Worm (Caenorhabditis elegans) whole organism, L4 larva: ENCODE results near the gene cln-3.3.

ENCODE experiments used
- D1046.2 ChIP-seq: fragments of 200-800 bp; sonication (Bioruptor generic); IDR thresholded peaks from 2 replicates; pipeline ENCODE4 v1.3.6; 2022; ENCODE audit warnings: missing genetic modification characterization, missing compliant biosample characterization
- F44E2.7 ChIP-seq: fragments of 200-800 bp; sonication (Bioruptor generic); IDR thresholded peaks from 2 replicates; pipeline ENCODE4 v2.1.2; 2022; ENCODE audit warnings: missing genetic modification characterization, missing compliant biosample characterization
- Y5F2A.4 ChIP-seq: fragments of 200-800 bp; sonication (Bioruptor generic); optimal IDR thresholded peaks from 2 replicates; lab custom pipeline; 2018; ENCODE audit warnings: mild to moderate bottlenecking, missing genetic modification characterization, missing compliant biosample characterization
- aha-1 ChIP-seq: fragments of 150-350 bp; peaks from one replicate; lab custom pipeline; 2014; ENCODE audit warnings: missing biosample characterization, missing genetic modification characterization
- aly-2 ChIP-seq: sonication (generic microtip); optimal IDR thresholded peaks from 2 replicates; lab custom pipeline; 2018; ENCODE audit warnings: missing biosample characterization, missing genetic modification characterization
- ama-1 ChIP-seq: fragments of 150-350 bp; optimal IDR thresholded peaks from 2 replicates; lab custom pipeline; 2014; ENCODE audit warnings: inconsistent platforms, mixed read lengths
- ceh-44 ChIP-seq: fragments of 200-800 bp; sonication (Bioruptor generic); IDR thresholded peaks from 2 replicates; pipeline ENCODE4 v1.3.6; 2022; ENCODE audit warnings: missing genetic modification reagents, missing genetic modification characterization, missing compliant biosample characterization
- ceh-82 ChIP-seq: sonication (generic microtip); optimal IDR thresholded peaks from 2 replicates; lab custom pipeline; 2017; ENCODE audit warnings: missing biosample characterization, missing genetic modification characterization
- duxl-1 ChIP-seq: sonication (generic microtip); optimal IDR thresholded peaks from 2 replicates; lab custom pipeline; 2016; ENCODE audit warnings: mild to moderate bottlenecking, missing genetic modification characterization, moderate library complexity, missing compliant biosample characterization; ENCODE audit not compliant: poor library complexity
- gei-8 ChIP-seq: fragments of 200-800 bp; sonication (Bioruptor generic); optimal IDR thresholded peaks from 2 replicates; lab custom pipeline; 2018; ENCODE audit warnings: mild to moderate bottlenecking, missing genetic modification characterization, missing compliant biosample characterization
- hlh-11 ChIP-seq: fragments of 200-800 bp; sonication (Bioruptor generic); optimal IDR thresholded peaks from 2 replicates; lab custom pipeline; 2018; ENCODE audit warnings: mild to moderate bottlenecking, missing genetic modification characterization, missing compliant biosample characterization
- mdl-1 ChIP-seq, 2 experiments: fragments of 150-350 bp in 1 of 2; sonication (generic microtip) in 1 of 2; optimal IDR thresholded peaks; 2 replicates each; lab custom pipeline; 2014 to 2017; ENCODE audit warnings: missing biosample characterization in 2 of 2, missing genetic modification characterization in 2 of 2
- mxl-2 ChIP-seq: fragments of 200-800 bp; sonication (Bioruptor generic); conservative IDR thresholded peaks from 2 replicates; pipeline ENCODE4 v1.3.6; 2022; ENCODE audit warnings: missing genetic modification reagents, missing genetic modification characterization, missing compliant biosample characterization
- mxl-3 ChIP-seq: fragments of 200-800 bp; sonication (Bioruptor generic); optimal IDR thresholded peaks from 2 replicates; lab custom pipeline; 2018; ENCODE audit warnings: mild to moderate bottlenecking, missing genetic modification characterization, missing compliant biosample characterization
- nhr-10 ChIP-seq: fragments of 150-350 bp; optimal IDR thresholded peaks from 2 replicates; lab custom pipeline; 2014; ENCODE audit warnings: missing biosample characterization, missing genetic modification characterization
- nhr-25 ChIP-seq: sonication (generic microtip); optimal IDR thresholded peaks from 2 replicates; lab custom pipeline; 2017; ENCODE audit warnings: missing genetic modification characterization, mild to moderate bottlenecking, missing compliant biosample characterization, antibody characterized with exemption, moderate library complexity, borderline replicate concordance; ENCODE audit not compliant: insufficient read depth
- nhr-28 ChIP-seq: fragments of 150-350 bp; optimal IDR thresholded peaks from 2 replicates; lab custom pipeline; 2014; ENCODE audit warnings: missing biosample characterization, missing genetic modification characterization
- nhr-42 ChIP-seq: fragments of 200-800 bp; sonication (Bioruptor generic); IDR thresholded peaks from 2 replicates; pipeline ENCODE4 v1.3.6; 2022; ENCODE audit warnings: missing genetic modification characterization, missing compliant biosample characterization
- nhr-6 ChIP-seq: fragments of 150-350 bp; optimal IDR thresholded peaks from 2 replicates; lab custom pipeline; 2014; ENCODE audit warnings: missing biosample characterization, missing genetic modification characterization
- nhr-76 ChIP-seq: fragments of 150-350 bp; optimal IDR thresholded peaks from 2 replicates; lab custom pipeline; 2014; ENCODE audit warnings: missing biosample characterization, missing genetic modification characterization
- nhr-77 ChIP-seq: fragments of 150-350 bp; optimal IDR thresholded peaks from 2 replicates; lab custom pipeline; 2014; ENCODE audit warnings: missing biosample characterization, missing genetic modification characterization
- pha-4 ChIP-seq, 2 experiments: fragments of 150-350 bp in 1 of 2; fragments of 200-800 bp in 1 of 2; sonication (Bioruptor generic) in 1 of 2; IDR thresholded peaks in 1 of 2; optimal IDR thresholded peaks in 1 of 2; 2 replicates each; pipeline versions ENCODE4 v1.3.6 to Lab custom; 2014 to 2022; ENCODE audit warnings: missing genetic modification characterization in 2 of 2, missing genetic modification reagents in 2 of 2, missing biosample characterization in 1 of 2, missing compliant biosample characterization in 1 of 2
- pqm-1 ChIP-seq: sonication (generic microtip); optimal IDR thresholded peaks from 2 replicates; lab custom pipeline; 2017; ENCODE audit warnings: missing biosample characterization, missing genetic modification characterization
- sdz-12 ChIP-seq: fragments of 200-800 bp; sonication (Bioruptor generic); optimal IDR thresholded peaks from 2 replicates; lab custom pipeline; 2018; ENCODE audit warnings: mild to moderate bottlenecking, missing genetic modification characterization, missing compliant biosample characterization
- set-16 ChIP-seq: fragments of 200-800 bp; sonication (Bioruptor generic); IDR thresholded peaks from 2 replicates; pipeline ENCODE4 v1.3.6; 2022; ENCODE audit warnings: missing genetic modification reagents, missing genetic modification characterization, missing compliant biosample characterization
- unc-62 ChIP-seq, 3 experiments: fragments of 150-350 bp in 1 of 3; sonication (generic microtip); optimal IDR thresholded peaks in 2 of 3; peaks in 1 of 3; 1 replicate in 1 of 3; 2 replicates in 2 of 3; lab custom pipeline; 2014 to 2017; ENCODE audit warnings: missing biosample characterization in 3 of 3, missing genetic modification characterization in 3 of 3, missing genetic modification reagents in 3 of 3, missing genotype in 1 of 3
- zip-11 ChIP-seq: fragments of 200-800 bp; sonication (Bioruptor generic); IDR thresholded peaks from 2 replicates; pipeline ENCODE4 v1.3.6; 2022; ENCODE audit warnings: missing genetic modification characterization, missing compliant biosample characterization
- ztf-11 ChIP-seq: fragments of 150-350 bp; optimal IDR thresholded peaks from 2 replicates; lab custom pipeline; 2014; ENCODE audit warnings: missing biosample characterization, missing genetic modification characterization

The cln-3.3 gene

ce11 chrV:8667230-8668021 is 15.4 kb upstream of the cln-3.3 start (continued):
- TF ChIP-seq set-16 (GFP tag; lab: Robert Waterston, UW): no peak; the same call in 1 of the 2 replicates
- peak; percentile 0 for TF ChIP-seq mxl-3 (GFP tag; lab: Kevin White, UChicago)
- TF ChIP-seq nhr-6 (tag; lab: Kevin White, UChicago): no peak
- no peak for TF ChIP-seq D1046.2 (GFP tag; lab: Robert Waterston, UW)
- TF ChIP-seq pha-4 (GFP tag; IDR thresholded peaks at IDR 0.05; lab: Robert Waterston, UW): no peak
- TF ChIP-seq pha-4 (tag; optimal IDR thresholded peaks at IDR 0.05; lab: Kevin White, UChicago): no peak
- no peak for TF ChIP-seq ztf-11 (tag; lab: Kevin White, UChicago)
- TF ChIP-seq nhr-76: no peak
- TF ChIP-seq nhr-10 (tag; lab: Kevin White, UChicago): no peak
- peak; percentile 22 for TF ChIP-seq aha-1 (tag; lab: Kevin White, UChicago)
- no peak for TF ChIP-seq aly-2 (tag; lab: Kevin White, UChicago)
- TF ChIP-seq duxl-1 (tag; lab: Kevin White, UChicago): no peak
- no peak for TF ChIP-seq F44E2.7 (GFP tag; lab: Robert Waterston, UW)
- TF ChIP-seq hlh-11 (tag; lab: Kevin White, UChicago): peak; percentile 38
- TF ChIP-seq pqm-1 (tag; lab: Kevin White, UChicago): no peak
- TF ChIP-seq gei-8 (GFP tag; lab: Kevin White, UChicago): no peak
- no peak for TF ChIP-seq nhr-28 (tag; lab: Kevin White, UChicago)
- TF ChIP-seq ama-1: no peak
- TF ChIP-seq ceh-44 (GFP tag; lab: Robert Waterston, UW): no peak
- peak in 1 of 2 experiments; percentile 67 for TF ChIP-seq unc-62 (GFP tag; optimal IDR thresholded peaks at IDR 0.05 in 1 of 2; lab: Kevin White, UChicago)
- no peak for TF ChIP-seq unc-62 (tag; optimal IDR thresholded peaks at IDR 0.05; lab: Kevin White, UChicago)
- no peak for TF ChIP-seq mxl-2 (GFP tag; lab: Robert Waterston, UW)
- TF ChIP-seq Y5F2A.4 (GFP tag; lab: Kevin White, UChicago): no peak
- TF ChIP-seq mdl-1 (tag; optimal IDR thresholded peaks at IDR 0.05; lab: Kevin White, UChicago): no peak
- no peak for TF ChIP-seq sdz-12
- TF ChIP-seq nhr-42: no peak

- TF ChIP-seq unc-62 (GFP tag; optimal IDR thresholded peaks at IDR 0.05 in 1 of 2; lab: Kevin White, UChicago) (peak in 1 of 2 experiments; percentile 28), unc-62 (tag; optimal IDR thresholded peaks at IDR 0.05; lab: Kevin White, UChicago) (no peak), sdz-12 (no peak)
Measured at ce11 chrV:8668224-8668623, 14.6 kb upstream of the cln-3.3 start.

DNA sequence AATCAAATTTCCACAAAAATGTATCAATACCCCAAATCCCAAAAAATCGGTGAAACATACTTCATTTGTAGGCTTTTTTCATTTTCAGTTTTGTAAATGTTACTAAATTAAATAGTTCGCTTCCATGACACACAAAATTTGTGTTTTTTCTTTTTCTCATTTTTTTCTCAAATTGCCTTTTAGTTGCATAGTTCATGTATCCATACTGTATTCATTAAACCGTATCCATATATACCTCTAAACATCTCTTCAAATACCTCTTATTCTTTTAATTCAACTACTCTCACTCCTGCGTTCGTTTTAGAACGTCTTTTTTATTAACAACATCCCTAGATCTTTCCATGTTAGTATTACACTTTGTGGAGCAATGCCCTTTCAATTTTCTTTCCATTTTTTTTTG is 12.1 kb upstream of the cln-3.3 start:
- TF ChIP-seq aha-1 (tag; lab: Kevin White, UChicago) (peak; percentile 95), zip-11 (GFP tag; lab: Robert Waterston, UW) (no peak)

ce11 chrV:8671568-8672123 is 11.2 kb upstream of the cln-3.3 start:
- TF ChIP-seq ceh-82 (no peak), nhr-25 (tag; lab: Kevin White, UChicago) (no peak), aha-1 (tag; lab: Kevin White, UChicago) (peak; percentile 52), nhr-77 (tag; lab: Kevin White, UChicago) (peak; percentile 14), unc-62 (GFP tag; optimal IDR thresholded peaks at IDR 0.05 in 1 of 2; lab: Kevin White, UChicago) (peak in 1 of 2 experiments; percentile 32), unc-62 (tag; optimal IDR thresholded peaks at IDR 0.05; lab: Kevin White, UChicago) (no peak), set-16 (GFP tag; lab: Robert Waterston, UW) (no peak), nhr-10 (tag; lab: Kevin White, UChicago) (peak; percentile 44)
- TF ChIP-seq, all 104 proteins: peak for 4

ce11 chrV:8673498-8673897 is 9.4 kb upstream of the cln-3.3 start, which contains the start of gene ZC190.5:
ZC190.5 (minus strand) TSS chrV:8673598.
- TF ChIP-seq nhr-6 (tag; lab: Kevin White, UChicago) (no peak), aha-1 (tag; lab: Kevin White, UChicago) (peak; percentile 37)
